Worm (Caenorhabditis elegans) whole organism, L4 larva: Measurements from ENCODE around the gene C13A2.10.
A peak's percentile ranks its signal among the peaks of the same experiment; 100 is the strongest.

ENCODE experiments used
- F44E2.7 ChIP-seq: fragments of 200-800 bp; sonication (Bioruptor generic); IDR thresholded peaks from 2 replicates; pipeline ENCODE4 v2.1.2; 2022; ENCODE audit warnings: missing genetic modification characterization, missing compliant biosample characterization
- R02D3.7 ChIP-seq: fragments of 150-350 bp; sonication (generic microtip); optimal IDR thresholded peaks from 3 replicates; lab custom pipeline; 2014; ENCODE audit warnings: missing biosample characterization, missing genetic modification characterization
- Y75B8A.6 ChIP-seq: fragments of 200-800 bp; sonication (Bioruptor generic); IDR thresholded peaks from 2 replicates; pipeline ENCODE4 v1.3.6; 2022; ENCODE audit warnings: missing genetic modification reagents, missing genetic modification characterization, missing compliant biosample characterization
- ZK337.2 ChIP-seq: fragments of 200-800 bp; sonication (Bioruptor generic); IDR thresholded peaks from 2 replicates; pipeline ENCODE4 v1.3.6; 2022; ENCODE audit warnings: missing genetic modification reagents, missing genetic modification characterization, missing compliant biosample characterization
- ama-1 ChIP-seq: fragments of 150-350 bp; optimal IDR thresholded peaks from 2 replicates; lab custom pipeline; 2014; ENCODE audit warnings: inconsistent platforms, mixed read lengths
- attf-4 ChIP-seq: sonication (generic microtip); optimal IDR thresholded peaks from 3 replicates; lab custom pipeline; 2017; ENCODE audit warnings: missing biosample characterization, missing genetic modification characterization
- ceh-28 ChIP-seq: fragments of 150-350 bp; optimal IDR thresholded peaks from 2 replicates; lab custom pipeline; 2014; ENCODE audit warnings: missing biosample characterization, missing genetic modification reagents, missing genetic modification characterization
- ceh-44 ChIP-seq: fragments of 200-800 bp; sonication (Bioruptor generic); IDR thresholded peaks from 2 replicates; pipeline ENCODE4 v1.3.6; 2022; ENCODE audit warnings: missing genetic modification reagents, missing genetic modification characterization, missing compliant biosample characterization
- ceh-62 ChIP-seq: sonication (generic microtip); optimal IDR thresholded peaks from 2 replicates; lab custom pipeline; 2017; ENCODE audit warnings: missing biosample characterization, missing genetic modification characterization
- ceh-82 ChIP-seq: sonication (generic microtip); optimal IDR thresholded peaks from 2 replicates; lab custom pipeline; 2017; ENCODE audit warnings: missing biosample characterization, missing genetic modification characterization
- ctbp-1 ChIP-seq: fragments of 200-800 bp; sonication (Bioruptor generic); IDR thresholded peaks from 2 replicates; pipeline ENCODE4 v1.3.6; 2022; ENCODE audit warnings: missing genetic modification reagents, missing genetic modification characterization, missing compliant biosample characterization
- daf-19 ChIP-seq: fragments of 200-800 bp; sonication (Bioruptor generic); conservative IDR thresholded peaks from 2 replicates; pipeline ENCODE4 v1.3.6; 2022; ENCODE audit warnings: missing genetic modification characterization, missing compliant biosample characterization
- dmd-9 ChIP-seq: fragments of 200-800 bp; sonication (Bioruptor generic); IDR thresholded peaks from 2 replicates; pipeline ENCODE4 v1.3.6; 2022; ENCODE audit warnings: missing genetic modification reagents, missing genetic modification characterization, missing compliant biosample characterization
- duxl-1 ChIP-seq: sonication (generic microtip); optimal IDR thresholded peaks from 2 replicates; lab custom pipeline; 2016; ENCODE audit warnings: mild to moderate bottlenecking, missing genetic modification characterization, moderate library complexity, missing compliant biosample characterization; ENCODE audit not compliant: poor library complexity
- egl-27 ChIP-seq: sonication (generic microtip); optimal IDR thresholded peaks from 3 replicates; lab custom pipeline; 2017; ENCODE audit warnings: missing biosample characterization, missing genetic modification reagents, missing genetic modification characterization
- hif-1 ChIP-seq, 2 experiments: sonication (generic microtip); optimal IDR thresholded peaks; 2 replicates each; lab custom pipeline; 2016 to 2017; ENCODE audit warnings: missing compliant biosample characterization in 2 of 2, missing genetic modification characterization in 2 of 2, missing genetic modification reagents in 2 of 2, missing genotype in 2 of 2, mild to moderate bottlenecking in 1 of 2
- hlh-11 ChIP-seq: fragments of 200-800 bp; sonication (Bioruptor generic); optimal IDR thresholded peaks from 2 replicates; lab custom pipeline; 2018; ENCODE audit warnings: mild to moderate bottlenecking, missing genetic modification characterization, missing compliant biosample characterization
- hmg-1.1 ChIP-seq: fragments of 200-800 bp; sonication (Bioruptor generic); IDR thresholded peaks from 2 replicates; pipeline ENCODE4 v1.3.6; 2022; ENCODE audit warnings: missing genetic modification reagents, missing genetic modification characterization, missing compliant biosample characterization
- lin-39 ChIP-seq: fragments of 150-350 bp; optimal IDR thresholded peaks from 2 replicates; lab custom pipeline; 2014; ENCODE audit warnings: missing biosample characterization, missing genetic modification reagents, missing genetic modification characterization
- madf-5 ChIP-seq, 2 experiments: fragments of 200-800 bp; sonication (Bioruptor generic); IDR thresholded peaks; 2 replicates each; pipeline ENCODE4 v1.3.6; 2022; ENCODE audit warnings: missing compliant biosample characterization in 2 of 2, missing genetic modification characterization in 2 of 2
- madf-9 ChIP-seq: fragments of 200-800 bp; sonication (Bioruptor generic); conservative IDR thresholded peaks from 2 replicates; pipeline ENCODE4 v1.3.6; 2022; ENCODE audit warnings: missing genetic modification reagents, missing genetic modification characterization, missing compliant biosample characterization
- mdl-1 ChIP-seq, 2 experiments: fragments of 150-350 bp in 1 of 2; sonication (generic microtip) in 1 of 2; optimal IDR thresholded peaks; 2 replicates each; lab custom pipeline; 2014 to 2017; ENCODE audit warnings: missing biosample characterization in 2 of 2, missing genetic modification characterization in 2 of 2
- mep-1 ChIP-seq: fragments of 150-350 bp; sonication (generic microtip); optimal IDR thresholded peaks from 3 replicates; lab custom pipeline; 2014; ENCODE audit warnings: missing biosample characterization, missing genetic modification characterization
- mxl-3 ChIP-seq: fragments of 200-800 bp; sonication (Bioruptor generic); optimal IDR thresholded peaks from 2 replicates; lab custom pipeline; 2018; ENCODE audit warnings: mild to moderate bottlenecking, missing genetic modification characterization, missing compliant biosample characterization
- nhr-10 ChIP-seq: fragments of 150-350 bp; optimal IDR thresholded peaks from 2 replicates; lab custom pipeline; 2014; ENCODE audit warnings: missing biosample characterization, missing genetic modification characterization
- nhr-42 ChIP-seq: fragments of 200-800 bp; sonication (Bioruptor generic); IDR thresholded peaks from 2 replicates; pipeline ENCODE4 v1.3.6; 2022; ENCODE audit warnings: missing genetic modification characterization, missing compliant biosample characterization
- nhr-48 ChIP-seq: sonication (generic microtip); optimal IDR thresholded peaks from 2 replicates; lab custom pipeline; 2016; ENCODE audit warnings: mild to moderate bottlenecking, missing genetic modification characterization, missing compliant biosample characterization
- nhr-77 ChIP-seq: fragments of 150-350 bp; optimal IDR thresholded peaks from 2 replicates; lab custom pipeline; 2014; ENCODE audit warnings: missing biosample characterization, missing genetic modification characterization
- pqm-1 ChIP-seq: sonication (generic microtip); optimal IDR thresholded peaks from 2 replicates; lab custom pipeline; 2017; ENCODE audit warnings: missing biosample characterization, missing genetic modification characterization
- rbr-2 ChIP-seq: sonication (generic microtip); optimal IDR thresholded peaks from 2 replicates; lab custom pipeline; 2016; ENCODE audit warnings: missing genotype, missing genetic modification characterization, missing compliant biosample characterization
- skn-1 ChIP-seq: fragments of 150-350 bp; optimal IDR thresholded peaks from 2 replicates; lab custom pipeline; 2014; ENCODE audit warnings: missing biosample characterization, missing genetic modification characterization
- snpc-1.2 ChIP-seq: fragments of 200-800 bp; sonication (Bioruptor generic); IDR thresholded peaks from 2 replicates; pipeline ENCODE4 v1.3.6; 2022; ENCODE audit warnings: missing genetic modification reagents, missing genetic modification characterization, missing compliant biosample characterization
- tag-97 ChIP-seq: fragments of 200-800 bp; sonication (Bioruptor generic); IDR thresholded peaks from 2 replicates; pipeline ENCODE4 v1.3.6; 2022; ENCODE audit warnings: missing genetic modification characterization, missing compliant biosample characterization
- tra-1 ChIP-seq: fragments of 200-800 bp; sonication (Bioruptor generic); IDR thresholded peaks from 2 replicates; pipeline ENCODE4 v1.3.6; 2022; ENCODE audit warnings: missing genetic modification reagents, missing genetic modification characterization, missing compliant biosample characterization
- unc-62 ChIP-seq, 3 experiments: fragments of 150-350 bp in 1 of 3; sonication (generic microtip); optimal IDR thresholded peaks in 2 of 3; peaks in 1 of 3; 1 replicate in 1 of 3; 2 replicates in 2 of 3; lab custom pipeline; 2014 to 2017; ENCODE audit warnings: missing biosample characterization in 3 of 3, missing genetic modification characterization in 3 of 3, missing genetic modification reagents in 3 of 3, missing genotype in 1 of 3
- vab-7 ChIP-seq: fragments of 200-800 bp; sonication (Bioruptor generic); IDR thresholded peaks from 2 replicates; pipeline ENCODE4 v1.3.6; 2022; ENCODE audit warnings: missing genetic modification reagents, missing genetic modification characterization, missing compliant biosample characterization
- zag-1 ChIP-seq: fragments of 150-350 bp; optimal IDR thresholded peaks from 2 replicates; lab custom pipeline; 2014; ENCODE audit warnings: missing biosample characterization, missing genetic modification characterization
- zfp-2 ChIP-seq: sonication (generic microtip); optimal IDR thresholded peaks from 2 replicates; lab custom pipeline; 2016; ENCODE audit warnings: mild to moderate bottlenecking, missing genetic modification characterization, missing compliant biosample characterization
- ztf-7 ChIP-seq: fragments of 150-350 bp; optimal IDR thresholded peaks from 2 replicates; lab custom pipeline; 2014; ENCODE audit warnings: missing biosample characterization, missing genetic modification characterization

The C13A2.10 gene

DNA sequence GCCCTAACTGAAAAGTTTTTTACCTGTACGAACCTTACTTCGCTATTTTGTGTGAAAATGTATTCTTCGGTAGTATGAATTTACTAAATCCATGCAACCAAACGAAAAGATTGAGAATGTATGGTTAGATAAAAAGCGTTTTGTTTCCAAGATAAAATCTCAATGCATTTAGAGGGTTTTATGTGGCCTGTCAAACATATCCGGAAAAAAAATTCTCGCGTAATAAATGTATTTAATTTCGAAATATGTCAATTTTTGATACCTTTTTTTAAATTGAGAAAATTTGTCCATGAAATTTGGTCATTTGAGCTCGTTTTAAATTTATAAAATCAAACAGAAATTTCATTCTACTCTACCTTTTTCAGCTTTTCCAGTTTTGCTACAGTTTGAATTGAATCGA lies 20.4 kb upstream of the C13A2.10 start, which contains the start of gene F07G11.4:
TSS of gene F07G11.4 (minus strand) at position 101 of the 400 bp plus-strand sequence.
- TF ChIP-seq ceh-44 (GFP tag; lab: Robert Waterston, UW) (no peak), vab-7 (GFP tag; lab: Robert Waterston, UW) (no peak), ceh-62 (tag; lab: Kevin White, UChicago) (no peak), rbr-2 (tag; lab: Kevin White, UChicago) (no peak), hlh-11 (no peak)

- TF ChIP-seq zfp-2 (tag; lab: Kevin White, UChicago) = no peak
- TF ChIP-seq daf-19 = no peak
- TF ChIP-seq rbr-2 (tag; lab: Kevin White, UChicago) = no peak
- no peak for TF ChIP-seq egl-27
- TF ChIP-seq madf-5 (GFP tag; IDR thresholded peaks at IDR 0.05; lab: Robert Waterston, UW) = no peak
- TF ChIP-seq Y75B8A.6 (GFP tag; lab: Robert Waterston, UW) = no peak
- TF ChIP-seq mep-1 (tag; lab: Kevin White, UChicago) = no peak
- no peak for TF ChIP-seq unc-62 (GFP tag; optimal IDR thresholded peaks at IDR 0.05 in 1 of 2; lab: Kevin White, UChicago)
- no peak for TF ChIP-seq unc-62 (tag; optimal IDR thresholded peaks at IDR 0.05; lab: Kevin White, UChicago)
- no peak for TF ChIP-seq nhr-48
- TF ChIP-seq hif-1 (tag; optimal IDR thresholded peaks at IDR 0.05; lab: Kevin White, UChicago) = no peak
- TF ChIP-seq nhr-42 (GFP tag; lab: Robert Waterston, UW) = no peak
- TF ChIP-seq dmd-9 = no peak
- TF ChIP-seq lin-39 (tag; lab: Kevin White, UChicago) = no peak
- no peak for TF ChIP-seq ztf-7 (tag; lab: Kevin White, UChicago)
- TF ChIP-seq ama-1 = no peak
- no peak for TF ChIP-seq attf-4
- no peak for TF ChIP-seq mxl-3
These were observed 13.8 kb upstream of the C13A2.10 start, which contains the start of gene C13A2.1 for ce11 chrV:7288699-7289098. Gene C13A2.1 (plus strand): TSS chrV:7288999.

- TF ChIP-seq ceh-82 = no peak
- peak in 1 of 2 experiments; percentile 28 for TF ChIP-seq unc-62 (GFP tag; optimal IDR thresholded peaks at IDR 0.05 in 1 of 2; lab: Kevin White, UChicago)
- TF ChIP-seq unc-62 (tag; optimal IDR thresholded peaks at IDR 0.05; lab: Kevin White, UChicago) = no peak
- no peak for TF ChIP-seq tra-1 (GFP tag; lab: Robert Waterston, UW)
- no peak for TF ChIP-seq F44E2.7
- TF ChIP-seq nhr-10 (tag; lab: Kevin White, UChicago) = no peak
- no peak for TF ChIP-seq Y75B8A.6 (GFP tag; lab: Robert Waterston, UW)
- no peak for TF ChIP-seq hmg-1.1 (GFP tag; lab: Robert Waterston, UW)
These were observed 7.1 kb upstream of the C13A2.10 start, which contains the start of gene C13A2.3 for ce11 chrV:7282037-7282436. Gene C13A2.3 (plus strand): TSS chrV:7282337.

- TF ChIP-seq tag-97 (GFP tag; lab: Robert Waterston, UW) = no peak
- no peak for TF ChIP-seq snpc-1.2 (GFP tag; lab: Robert Waterston, UW)
- TF ChIP-seq ceh-28 (tag; lab: Kevin White, UChicago) = no peak
- TF ChIP-seq madf-9 (GFP tag; lab: Robert Waterston, UW) = no peak
- TF ChIP-seq attf-4 = no peak
- TF ChIP-seq nhr-77 (tag; lab: Kevin White, UChicago) = no peak
- TF ChIP-seq skn-1 (tag; lab: Kevin White, UChicago) = no peak
- TF ChIP-seq ctbp-1 = no peak
- TF ChIP-seq hmg-1.1 (GFP tag; lab: Robert Waterston, UW) = no peak
- TF ChIP-seq hlh-11 = no peak
These were observed 4.2 kb upstream of the C13A2.10 start, which contains the start of gene C13A2.4 for ce11 chrV:7279090-7279489. Gene C13A2.4 (plus strand): TSS chrV:7279390.

- TF ChIP-seq tag-97 (GFP tag; lab: Robert Waterston, UW) = no peak
- TF ChIP-seq ZK337.2 (GFP tag; lab: Robert Waterston, UW) = no peak
- no peak for TF ChIP-seq R02D3.7
- no peak for TF ChIP-seq rbr-2 (tag; lab: Kevin White, UChicago)
- no peak for TF ChIP-seq mdl-1 (tag; optimal IDR thresholded peaks at IDR 0.05; lab: Kevin White, UChicago)
- no peak for TF ChIP-seq skn-1 (tag; lab: Kevin White, UChicago)
- no peak for TF ChIP-seq pqm-1
- TF ChIP-seq ceh-62 (tag; lab: Kevin White, UChicago) = no peak
- TF ChIP-seq zag-1 (tag; lab: Kevin White, UChicago) = no peak
- no peak for TF ChIP-seq duxl-1 (tag; lab: Kevin White, UChicago)
These were observed 599 bp upstream of the C13A2.10 start, which contains the start of gene C13A2.5 for ce11 chrV:7275491-7275890. Gene C13A2.5 (plus strand): TSS chrV:7275791.
